Worm (Caenorhabditis elegans) whole organism, L1 larva: Measurements from ENCODE around the gene srx-29.

ENCODE experiments used
- C16A3.4 ChIP-seq: fragments of 150-350 bp; optimal IDR thresholded peaks from 2 replicates; lab custom pipeline; 2014; ENCODE audit warnings: missing biosample characterization, missing genetic modification characterization
- F16B12.6 ChIP-seq: fragments of 150-350 bp; optimal IDR thresholded peaks from 2 replicates; lab custom pipeline; 2014; ENCODE audit warnings: missing biosample characterization, missing genetic modification characterization
- aha-1 ChIP-seq: fragments of 150-350 bp; optimal IDR thresholded peaks from 2 replicates; lab custom pipeline; 2014; ENCODE audit warnings: missing biosample characterization, missing genetic modification characterization
- blmp-1 ChIP-seq: fragments of 150-350 bp; optimal IDR thresholded peaks from 2 replicates; lab custom pipeline; 2014; ENCODE audit warnings: missing biosample characterization, missing genetic modification characterization
- ceh-63 ChIP-seq: fragments of 200-800 bp; sonication (Bioruptor generic); optimal IDR thresholded peaks from 2 replicates; lab custom pipeline; 2018; ENCODE audit warnings: mild to moderate bottlenecking, missing genetic modification characterization, missing compliant biosample characterization
- ceh-88 ChIP-seq: fragments of 200-800 bp; sonication (Bioruptor generic); IDR thresholded peaks from 2 replicates; pipeline ENCODE4 v1.3.6; 2022; ENCODE audit warnings: missing genetic modification characterization, missing compliant biosample characterization
- ces-1 ChIP-seq: fragments of 150-350 bp; optimal IDR thresholded peaks from 2 replicates; lab custom pipeline; 2014; ENCODE audit warnings: missing biosample characterization, missing genetic modification reagents, missing genetic modification characterization
- dsc-1 ChIP-seq: sonication (generic microtip); optimal IDR thresholded peaks from 2 replicates; lab custom pipeline; 2016; ENCODE audit warnings: mild to moderate bottlenecking, missing genetic modification characterization, missing compliant biosample characterization
- efl-3 ChIP-seq: fragments of 200-800 bp; sonication (Bioruptor generic); optimal IDR thresholded peaks from 2 replicates; lab custom pipeline; 2018; ENCODE audit warnings: mild to moderate bottlenecking, missing genetic modification characterization, missing compliant biosample characterization
- elt-2 ChIP-seq: sonication (generic microtip); optimal IDR thresholded peaks from 2 replicates; lab custom pipeline; 2016; ENCODE audit warnings: missing genetic modification characterization, mild to moderate bottlenecking, inconsistent platforms, missing compliant biosample characterization, missing genetic modification reagents
- elt-3 ChIP-seq, 6 experiments: fragments of 150-350 bp in 1 of 6; sonication (generic microtip); optimal IDR thresholded peaks; 2 replicates each; lab custom pipeline; 2017 to 2018; ENCODE audit warnings: missing biosample characterization in 6 of 6, missing genetic modification characterization in 6 of 6, inconsistent platforms in 1 of 6
- fkh-10 ChIP-seq: sonication (generic microtip); optimal IDR thresholded peaks from 2 replicates; lab custom pipeline; 2017; ENCODE audit warnings: missing biosample characterization, missing genetic modification reagents, missing genetic modification characterization
- fkh-4 ChIP-seq: sonication (generic microtip); optimal IDR thresholded peaks from 2 replicates; lab custom pipeline; 2016; ENCODE audit warnings: missing compliant biosample characterization, missing genetic modification characterization, borderline replicate concordance
- fkh-8 ChIP-seq: sonication (generic microtip); optimal IDR thresholded peaks from 2 replicates; lab custom pipeline; 2016; ENCODE audit warnings: mild to moderate bottlenecking, missing genetic modification characterization, missing compliant biosample characterization
- fos-1 ChIP-seq: fragments of 150-350 bp; optimal IDR thresholded peaks from 2 replicates; lab custom pipeline; 2014; ENCODE audit warnings: missing biosample characterization, missing genetic modification characterization
- hlh-17 ChIP-seq: fragments of 200-800 bp; sonication (Bioruptor generic); optimal IDR thresholded peaks from 2 replicates; lab custom pipeline; 2018; ENCODE audit warnings: missing genetic modification characterization, mild to moderate bottlenecking, missing compliant biosample characterization, moderate library complexity, borderline replicate concordance
- hpl-2 ChIP-seq: fragments of 150-350 bp; optimal IDR thresholded peaks from 2 replicates; lab custom pipeline; 2014; ENCODE audit warnings: missing biosample characterization, missing genetic modification reagents, missing genetic modification characterization
- lin-15B ChIP-seq: fragments of 150-350 bp; sonication (generic microtip); optimal IDR thresholded peaks from 3 replicates; lab custom pipeline; 2014; ENCODE audit warnings: missing biosample characterization, missing genetic modification characterization
- lir-3 ChIP-seq: sonication (generic microtip); optimal IDR thresholded peaks from 2 replicates; lab custom pipeline; 2016; ENCODE audit warnings: mild to moderate bottlenecking, missing genetic modification characterization, moderate library complexity, missing compliant biosample characterization; ENCODE audit not compliant: poor library complexity
- mab-9 ChIP-seq: fragments of 200-800 bp; sonication (Bioruptor generic); IDR thresholded peaks from 2 replicates; pipeline ENCODE4 v1.3.6; 2022; ENCODE audit warnings: missing genetic modification reagents, missing genetic modification characterization, missing compliant biosample characterization
- mef-2 ChIP-seq: fragments of 150-350 bp; optimal IDR thresholded peaks from 2 replicates; lab custom pipeline; 2014; ENCODE audit warnings: missing biosample characterization, missing genetic modification characterization
- nhr-20 ChIP-seq: sonication (generic microtip); optimal IDR thresholded peaks from 2 replicates; lab custom pipeline; 2016; ENCODE audit warnings: mild to moderate bottlenecking, missing genetic modification characterization, missing compliant biosample characterization
- nhr-47 ChIP-seq: sonication (generic microtip); optimal IDR thresholded peaks from 2 replicates; lab custom pipeline; 2016; ENCODE audit warnings: mild to moderate bottlenecking, missing genetic modification characterization, moderate library complexity, missing compliant biosample characterization
- nhr-71 ChIP-seq: sonication (generic microtip); optimal IDR thresholded peaks from 2 replicates; lab custom pipeline; 2016; ENCODE audit warnings: mild to moderate bottlenecking, missing genetic modification characterization, moderate library complexity, missing compliant biosample characterization
- nhr-76 ChIP-seq: sonication (generic microtip); optimal IDR thresholded peaks from 2 replicates; lab custom pipeline; 2017; ENCODE audit warnings: missing biosample characterization, missing genetic modification characterization
- nhr-77 ChIP-seq: fragments of 150-350 bp; optimal IDR thresholded peaks from 2 replicates; lab custom pipeline; 2014; ENCODE audit warnings: missing biosample characterization, missing genetic modification characterization
- nhr-84 ChIP-seq: sonication (generic microtip); optimal IDR thresholded peaks from 2 replicates; lab custom pipeline; 2017; ENCODE audit warnings: missing biosample characterization, missing genetic modification characterization
- nhr-85 ChIP-seq: sonication (generic microtip); peaks from one replicate; lab custom pipeline; 2016; ENCODE audit warnings: missing genetic modification characterization, inconsistent platforms, missing compliant biosample characterization
- pag-3 ChIP-seq: sonication (generic microtip); optimal IDR thresholded peaks from 2 replicates; lab custom pipeline; 2017; ENCODE audit warnings: missing genetic modification characterization, mild to moderate bottlenecking, missing compliant biosample characterization, antibody characterized with exemption, borderline replicate concordance; ENCODE audit not compliant: insufficient read depth
- pax-3 ChIP-seq: fragments of 200-800 bp; sonication (Bioruptor generic); optimal IDR thresholded peaks from 2 replicates; lab custom pipeline; 2018; ENCODE audit warnings: mild to moderate bottlenecking, missing genetic modification characterization, moderate library complexity, missing compliant biosample characterization
- pqm-1 ChIP-seq: sonication (generic microtip); optimal IDR thresholded peaks from 3 replicates; lab custom pipeline; 2017; ENCODE audit warnings: missing biosample characterization, missing genetic modification characterization
- snpc-4 ChIP-seq: fragments of 150-350 bp; optimal IDR thresholded peaks from 2 replicates; lab custom pipeline; 2014; ENCODE audit warnings: missing biosample characterization, missing genetic modification characterization
- snu-23 ChIP-seq: sonication (generic microtip); optimal IDR thresholded peaks from 2 replicates; lab custom pipeline; 2016; ENCODE audit warnings: missing genetic modification characterization, missing compliant biosample characterization
- sox-4 ChIP-seq: sonication (generic microtip); optimal IDR thresholded peaks from 2 replicates; lab custom pipeline; 2016; ENCODE audit warnings: missing genetic modification characterization, missing compliant biosample characterization
- tlp-1 ChIP-seq: fragments of 150-350 bp; optimal IDR thresholded peaks from 2 replicates; lab custom pipeline; 2014; ENCODE audit warnings: missing biosample characterization, missing genetic modification characterization
- unc-30 ChIP-seq: sonication (generic microtip); optimal IDR thresholded peaks from 2 replicates; lab custom pipeline; 2017; ENCODE audit warnings: missing biosample characterization, missing genetic modification characterization
- unc-86 ChIP-seq: sonication (generic microtip); optimal IDR thresholded peaks from 2 replicates; lab custom pipeline; 2016; ENCODE audit warnings: missing genetic modification characterization, missing compliant biosample characterization
- unc-98 ChIP-seq: fragments of 200-800 bp; sonication (Bioruptor generic); IDR thresholded peaks from 2 replicates; pipeline ENCODE4 v1.3.6; 2022; ENCODE audit warnings: missing genetic modification characterization, missing compliant biosample characterization
- xbp-1 ChIP-seq: sonication (generic microtip); optimal IDR thresholded peaks from 2 replicates; lab custom pipeline; 2016; ENCODE audit warnings: missing genetic modification characterization, missing compliant biosample characterization
- zip-4 ChIP-seq: fragments of 200-800 bp; sonication (Bioruptor generic); optimal IDR thresholded peaks from 2 replicates; lab custom pipeline; 2018; ENCODE audit warnings: mild to moderate bottlenecking, missing genetic modification characterization, moderate library complexity, missing compliant biosample characterization
- ztf-11 ChIP-seq, 2 experiments: sonication (generic microtip); optimal IDR thresholded peaks; 2 replicates each; lab custom pipeline; 2016 to 2017; ENCODE audit warnings: missing genetic modification characterization in 2 of 2, missing biosample characterization in 1 of 2, missing compliant biosample characterization in 1 of 2
- ztf-4 ChIP-seq: fragments of 150-350 bp; optimal IDR thresholded peaks from 2 replicates; lab custom pipeline; 2014; ENCODE audit warnings: missing biosample characterization, missing genetic modification characterization

The srx-29 gene

DNA sequence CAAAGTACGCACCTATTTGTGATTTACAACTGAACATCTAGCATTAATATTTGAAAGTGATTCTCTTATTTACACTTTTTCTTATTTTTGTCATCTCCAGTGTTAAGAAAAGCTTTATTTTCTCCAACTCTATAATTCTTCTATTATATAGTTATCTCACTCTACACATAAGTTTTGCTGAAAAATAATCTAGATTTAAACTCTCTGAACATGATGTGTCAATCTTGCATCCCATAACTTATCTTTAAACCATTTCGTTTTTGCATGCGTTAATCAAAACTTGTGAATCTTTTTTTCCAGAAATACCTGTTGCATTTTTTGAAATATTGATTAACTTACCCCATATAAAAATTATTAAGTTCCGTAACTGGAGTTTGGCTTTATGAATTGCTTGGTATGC lies 8.0 kb downstream of the srx-29 start, which contains the start of gene nhr-268:
Gene nhr-268, plus strand, starts transcription at position 301 of the 400 bp plus-strand sequence.
- TF ChIP-seq ces-1 (GFP tag; lab: Kevin White, UChicago) (no peak), mef-2 (tag; lab: Kevin White, UChicago) (no peak), elt-3 (tag; optimal IDR thresholded peaks at IDR 0.05; lab: Kevin White, UChicago) (no peak), fkh-10 (no peak), blmp-1 (tag; lab: Kevin White, UChicago) (no peak), pqm-1 (tag; lab: Kevin White, UChicago) (no peak), lin-15B (tag; lab: Kevin White, UChicago) (no peak), snu-23 (GFP tag; lab: Kevin White, UChicago) (no peak), sox-4 (tag; lab: Kevin White, UChicago) (no peak), fos-1 (tag; lab: Kevin White, UChicago) (no peak), C16A3.4 (tag; lab: Kevin White, UChicago) (no peak), elt-2 (no peak), nhr-76 (tag; lab: Kevin White, UChicago) (no peak), nhr-77 (tag; lab: Kevin White, UChicago) (no peak)

DNA sequence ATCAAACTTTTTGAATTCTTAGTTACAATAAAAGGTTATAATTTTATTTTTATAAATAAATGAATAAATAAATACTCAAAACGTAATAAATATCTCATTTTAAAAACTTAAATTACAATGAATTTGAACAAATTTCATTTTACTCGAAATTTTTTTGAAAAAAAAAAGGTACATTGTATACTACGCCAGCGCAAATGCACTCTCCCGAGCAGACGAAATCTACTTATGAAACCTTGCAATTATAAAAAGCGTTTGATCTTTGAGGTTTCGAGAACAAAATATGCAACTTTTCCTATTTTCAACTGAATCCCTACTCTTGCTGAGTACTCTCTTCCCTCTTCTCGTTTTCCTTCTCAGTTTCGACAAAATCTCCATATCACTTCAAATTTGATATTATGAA lies 10.3 kb downstream of the srx-29 start, which contains the start of gene nhr-197:
Gene nhr-197, plus strand, starts transcription at position 301 of the 400 bp plus-strand sequence.
- TF ChIP-seq ztf-11 (tag; optimal IDR thresholded peaks at IDR 0.05; lab: Kevin White, UChicago) (no peak), fkh-10 (no peak), unc-98 (GFP tag; lab: Robert Waterston, UW) (no peak), unc-86 (no peak), mab-9 (GFP tag; lab: Robert Waterston, UW) (no peak), hlh-17 (GFP tag; lab: Kevin White, UChicago) (no peak), elt-3 (tag; optimal IDR thresholded peaks at IDR 0.05; lab: Kevin White, UChicago) (no peak), ceh-63 (GFP tag; lab: Kevin White, UChicago) (no peak), unc-30 (tag; lab: Kevin White, UChicago) (no peak), efl-3 (GFP tag; lab: Kevin White, UChicago) (no peak), dsc-1 (tag; lab: Kevin White, UChicago) (no peak), snpc-4 (tag; lab: Kevin White, UChicago) (no peak)

DNA sequence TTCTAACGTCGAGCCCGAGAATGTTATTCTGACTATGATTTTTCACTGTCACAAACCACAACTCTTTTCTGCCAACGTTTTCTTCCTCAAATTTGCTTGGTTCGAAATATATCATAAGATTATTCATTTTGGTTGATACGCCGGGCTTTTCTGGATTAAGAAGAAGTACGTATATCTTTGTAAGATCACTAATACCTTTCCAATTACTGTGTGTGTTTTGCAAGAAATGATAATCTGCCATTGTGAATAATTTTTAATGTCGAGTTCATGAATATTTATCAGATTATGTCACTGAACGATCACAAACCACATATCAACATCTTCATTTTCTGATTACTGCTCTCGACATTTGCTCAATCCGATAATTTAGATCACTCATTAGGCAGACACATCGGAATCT lies 12.4 kb downstream of the srx-29 start, which contains the start of gene nhr-196:
Gene nhr-196, plus strand, starts transcription at position 118 of the 400 bp plus-strand sequence.
- TF ChIP-seq nhr-20 (tag; lab: Kevin White, UChicago) (no peak), zip-4 (GFP tag; lab: Kevin White, UChicago) (no peak), ces-1 (GFP tag; lab: Kevin White, UChicago) (no peak), nhr-71 (tag; lab: Kevin White, UChicago) (peak; percentile 17), dsc-1 (tag; lab: Kevin White, UChicago) (peak; percentile 98), pax-3 (peak; percentile 80), ceh-88 (GFP tag; lab: Robert Waterston, UW) (no peak), fkh-8 (tag; lab: Kevin White, UChicago) (peak; percentile 66), nhr-85 (tag; lab: Kevin White, UChicago) (no peak), tlp-1 (tag; lab: Kevin White, UChicago) (no peak), nhr-47 (peak; percentile 49), pag-3 (no peak), sox-4 (tag; lab: Kevin White, UChicago) (peak; percentile 58), fkh-4 (tag; lab: Kevin White, UChicago) (peak; percentile 24)

- no peak for TF ChIP-seq ztf-4 (tag; lab: Kevin White, UChicago)
- TF ChIP-seq lir-3 (tag; lab: Kevin White, UChicago): no peak
- no peak for TF ChIP-seq hpl-2 (GFP tag; lab: Kevin White, UChicago)
- no peak for TF ChIP-seq ceh-88 (GFP tag; lab: Robert Waterston, UW)
- no peak for TF ChIP-seq F16B12.6 (tag; lab: Kevin White, UChicago)
- no peak for TF ChIP-seq nhr-76 (tag; lab: Kevin White, UChicago)
- no peak for TF ChIP-seq xbp-1 (tag; lab: Kevin White, UChicago)
- no peak for TF ChIP-seq pax-3
- no peak for TF ChIP-seq aha-1 (tag; lab: Kevin White, UChicago)
- TF ChIP-seq nhr-84: no peak
Observed at ce11 chrV:15677222-15677621, 20.8 kb downstream of the srx-29 start, which contains the start of gene nhr-52. Gene nhr-52, plus strand, starts transcription at chrV:15677522.
